Worm (Caenorhabditis elegans): ENCODE results near the gene ets-9.

DNA sequence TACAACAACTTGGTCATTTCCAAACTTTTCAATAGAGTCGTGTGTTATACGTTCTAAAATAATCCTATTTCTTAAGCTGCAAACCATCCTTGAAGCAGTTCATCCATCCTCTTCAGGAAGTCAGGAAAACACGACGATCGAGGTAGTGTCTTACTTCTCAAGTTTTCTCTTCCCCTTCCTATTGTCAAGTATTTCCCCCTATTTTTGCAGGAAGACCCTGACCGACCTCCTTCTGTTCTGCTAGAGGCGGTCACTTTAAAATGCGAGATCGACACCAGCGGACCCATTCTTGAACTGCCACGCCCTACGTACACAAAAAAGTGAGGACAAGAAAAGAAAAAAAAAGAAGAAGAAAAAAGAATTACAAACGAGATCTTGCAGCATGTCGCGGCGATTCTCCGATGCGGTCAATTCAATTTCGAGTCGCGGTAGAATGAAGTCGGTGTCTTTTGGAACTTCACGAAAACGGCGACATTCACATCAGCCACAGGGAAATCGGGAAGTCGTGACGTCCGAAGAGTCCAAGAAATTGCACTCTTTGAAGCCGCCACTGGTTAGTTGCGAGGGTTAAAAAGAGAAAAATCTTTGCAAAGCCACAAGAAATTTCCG is 43.4 kb downstream of the ets-9 start:
- TF ChIP-seq tbp1 (GFP tag; optimal IDR thresholded peaks at IDR 0.05), result no peak
- no peak for TF ChIP-seq attf-5 (GFP tag; optimal IDR thresholded peaks at IDR 0.05)
- TF ChIP-seq mes-4 (tag; optimal IDR thresholded peaks at IDR 0.05), result no peak
- no peak for TF ChIP-seq dpl-1 (GFP tag; optimal IDR thresholded peaks at IDR 0.05)
- TF ChIP-seq snpc-4 (GFP tag; optimal IDR thresholded peaks at IDR 0.05), result no peak
- TF ChIP-seq snpc-4 (tag; optimal IDR thresholded peaks at IDR 0.05), result no peak
- TF ChIP-seq pha-4 (tag; optimal IDR thresholded peaks at IDR 0.05), result no peak
- TF ChIP-seq ama-1 (optimal IDR thresholded peaks at IDR 0.05), result no peak
- TF ChIP-seq ama-1 (GFP tag; optimal IDR thresholded peaks at IDR 0.05), result no peak
- no peak for TF ChIP-seq nhr-120 (GFP tag; IDR thresholded peaks at IDR 0.05)

Data from whole organism, young adult.